Fruit fly (Drosophila melanogaster) whole organism, prepupa: Measurements from ENCODE around the gene Prx5.

ENCODE experiments used
- CG10631 ChIP-seq: fragments of 200-800 bp; sonication (Bioruptor generic); optimal IDR thresholded peaks from 2 replicates; lab custom pipeline; 2016; ENCODE audit warnings: missing biosample characterization, missing genetic modification characterization
- CG10669 ChIP-seq: fragments of 200-800 bp; sonication (Bioruptor generic); optimal IDR thresholded peaks from 3 replicates; lab custom pipeline; 2018; ENCODE audit warnings: missing biosample characterization, mild to moderate bottlenecking, missing genetic modification characterization, moderate library complexity
- CG11294 ChIP-seq: fragments of 200-800 bp; sonication (Bioruptor generic); IDR thresholded peaks from 2 replicates; pipeline ENCODE4 v1.3.6; 2022; ENCODE audit warnings: missing biosample characterization, missing genetic modification characterization
- CG11762 ChIP-seq: fragments of 200-800 bp; sonication (Bioruptor generic); optimal IDR thresholded peaks from 3 replicates; lab custom pipeline; 2016; ENCODE audit warnings: missing biosample characterization, missing genetic modification characterization; ENCODE audit not compliant: insufficient read depth
- CG1621 ChIP-seq: fragments of 200-800 bp; sonication (Bioruptor generic); optimal IDR thresholded peaks from 3 replicates; lab custom pipeline; 2018; ENCODE audit warnings: missing biosample characterization, mild to moderate bottlenecking, missing genetic modification characterization
- CG3032 ChIP-seq: fragments of 200-800 bp; optimal IDR thresholded peaks from 2 replicates; lab custom pipeline; 2019; ENCODE audit warnings: missing biosample characterization, mild to moderate bottlenecking, missing genetic modification characterization, moderate library complexity
- CG31627 ChIP-seq: fragments of 200-800 bp; sonication (Bioruptor generic); optimal IDR thresholded peaks from 3 replicates; lab custom pipeline; 2016; ENCODE audit warnings: missing biosample characterization, missing genetic modification characterization
- CG34406 ChIP-seq: fragments of 200-800 bp; sonication (Bioruptor generic); optimal IDR thresholded peaks from 3 replicates; lab custom pipeline; 2016; ENCODE audit warnings: missing biosample characterization, missing genetic modification characterization
- CG4318 ChIP-seq: fragments of 200-800 bp; sonication (Bioruptor generic); optimal IDR thresholded peaks from 3 replicates; lab custom pipeline; 2017; ENCODE audit warnings: missing biosample characterization, mild to moderate bottlenecking, missing genetic modification characterization
- CG6276 ChIP-seq: fragments of 200-800 bp; sonication (Bioruptor generic); optimal IDR thresholded peaks from 2 replicates; lab custom pipeline; 2017; ENCODE audit warnings: missing biosample characterization, mild to moderate bottlenecking, missing genetic modification characterization
- CG6792 ChIP-seq: fragments of 200-800 bp; sonication (Bioruptor generic); optimal IDR thresholded peaks from 3 replicates; lab custom pipeline; 2016; ENCODE audit warnings: missing biosample characterization, missing genetic modification characterization
- CG6854 ChIP-seq: fragments of 200-800 bp; sonication (Bioruptor generic); optimal IDR thresholded peaks from 2 replicates; lab custom pipeline; 2017; ENCODE audit warnings: missing biosample characterization, mild to moderate bottlenecking, missing genetic modification characterization
- CG7368 ChIP-seq: fragments of 200-800 bp; sonication (Bioruptor generic); optimal IDR thresholded peaks from 3 replicates; lab custom pipeline; 2016; ENCODE audit warnings: missing biosample characterization, missing genetic modification characterization
- CG8119 ChIP-seq: fragments of 200-800 bp; sonication (Bioruptor generic); IDR thresholded peaks from 3 replicates; pipeline ENCODE4 v1.3.6; 2022; ENCODE audit warnings: missing biosample characterization, missing genetic modification characterization
- CG8319 ChIP-seq: fragments of 200-800 bp; sonication (Bioruptor generic); optimal IDR thresholded peaks from 3 replicates; lab custom pipeline; 2016; ENCODE audit warnings: missing biosample characterization, missing genetic modification characterization
- CG8632 ChIP-seq: fragments of 200-800 bp; sonication (Bioruptor generic); optimal IDR thresholded peaks from 3 replicates; lab custom pipeline; 2016; ENCODE audit warnings: missing biosample characterization, missing genetic modification characterization
- CG9139 ChIP-seq: fragments of 200-800 bp; sonication (Bioruptor generic); optimal IDR thresholded peaks from 3 replicates; lab custom pipeline; 2017; ENCODE audit warnings: missing biosample characterization, mild to moderate bottlenecking, missing genetic modification characterization
- Eip75B ChIP-seq: fragments of 200-800 bp; sonication (Bioruptor generic); optimal IDR thresholded peaks from 3 replicates; lab custom pipeline; 2016; ENCODE audit warnings: missing biosample characterization, missing genetic modification characterization
- Eip93F ChIP-seq: fragments of 200-800 bp; sonication (Bioruptor generic); optimal IDR thresholded peaks from 2 replicates; lab custom pipeline; 2016; ENCODE audit warnings: missing biosample characterization, mild to moderate bottlenecking, missing genetic modification characterization
- Ets96B ChIP-seq: fragments of 200-800 bp; optimal IDR thresholded peaks from 2 replicates; lab custom pipeline; 2019; ENCODE audit warnings: missing biosample characterization, mild to moderate bottlenecking, missing genetic modification characterization, moderate library complexity
- Lpt ChIP-seq: fragments of 200-800 bp; sonication (Bioruptor generic); optimal IDR thresholded peaks from 3 replicates; lab custom pipeline; 2016; ENCODE audit warnings: missing biosample characterization, missing genetic modification characterization
- Smox ChIP-seq: fragments of 200-800 bp; sonication (Bioruptor generic); optimal IDR thresholded peaks from 3 replicates; lab custom pipeline; 2016; ENCODE audit warnings: missing biosample characterization, missing genetic modification characterization
- Sox14 ChIP-seq: fragments of 200-800 bp; sonication (Bioruptor generic); optimal IDR thresholded peaks from 3 replicates; lab custom pipeline; 2016; ENCODE audit warnings: missing biosample characterization, missing genetic modification characterization
- Sox15 ChIP-seq: fragments of 200-800 bp; sonication (Bioruptor generic); optimal IDR thresholded peaks from 3 replicates; lab custom pipeline; 2016; ENCODE audit warnings: missing biosample characterization, missing genetic modification characterization
- acj6 ChIP-seq: fragments of 200-800 bp; sonication (Bioruptor generic); optimal IDR thresholded peaks from 3 replicates; lab custom pipeline; 2016; ENCODE audit warnings: missing biosample characterization, missing genetic modification characterization
- cyc ChIP-seq: fragments of 200-800 bp; sonication (Bioruptor generic); optimal IDR thresholded peaks from 3 replicates; lab custom pipeline; 2016; ENCODE audit warnings: missing biosample characterization, missing genetic modification characterization
- dac ChIP-seq: fragments of 200-800 bp; sonication (Bioruptor generic); optimal IDR thresholded peaks from 2 replicates; lab custom pipeline; 2017; ENCODE audit warnings: missing biosample characterization, mild to moderate bottlenecking, missing genetic modification characterization
- dsx ChIP-seq: fragments of 200-800 bp; optimal IDR thresholded peaks from 3 replicates; lab custom pipeline; 2019; ENCODE audit warnings: missing biosample characterization, mild to moderate bottlenecking, missing genetic modification characterization, moderate library complexity; ENCODE audit not compliant: poor library complexity, severe bottlenecking
- eg ChIP-seq: fragments of 200-800 bp; sonication (Bioruptor generic); IDR thresholded peaks from 3 replicates; pipeline ENCODE4 v1.3.6; 2022; ENCODE audit warnings: missing biosample characterization, missing genetic modification characterization
- esn ChIP-seq: fragments of 200-800 bp; sonication (Bioruptor generic); optimal IDR thresholded peaks from 2 replicates; lab custom pipeline; 2016; ENCODE audit warnings: missing biosample characterization, mild to moderate bottlenecking, missing genetic modification characterization, moderate library complexity
- fd59A ChIP-seq: fragments of 200-800 bp; sonication (Bioruptor generic); optimal IDR thresholded peaks from 2 replicates; lab custom pipeline; 2017; ENCODE audit warnings: missing biosample characterization, mild to moderate bottlenecking, missing genetic modification characterization, missing genetic modification reagents
- fd85E ChIP-seq: fragments of 200-800 bp; sonication (Bioruptor generic); optimal IDR thresholded peaks from 3 replicates; lab custom pipeline; 2016; ENCODE audit warnings: missing biosample characterization, missing genetic modification characterization
- fkh ChIP-seq: fragments of 200-800 bp; sonication (Bioruptor generic); optimal IDR thresholded peaks from 3 replicates; lab custom pipeline; 2017; ENCODE audit warnings: missing biosample characterization, mild to moderate bottlenecking, missing genetic modification characterization, moderate library complexity
- lz ChIP-seq: fragments of 200-800 bp; sonication (Bioruptor generic); optimal IDR thresholded peaks from 3 replicates; lab custom pipeline; 2016; ENCODE audit warnings: missing biosample characterization, missing genetic modification characterization
- salr ChIP-seq, 2 experiments: fragments of 200-800 bp; sonication (Bioruptor generic); optimal IDR thresholded peaks; 3 replicates each; lab custom pipeline; 2016 to 2018; ENCODE audit warnings: missing biosample characterization in 2 of 2, missing genetic modification characterization in 2 of 2, mild to moderate bottlenecking in 1 of 2
- spab ChIP-seq: fragments of 200-800 bp; sonication (Bioruptor generic); optimal IDR thresholded peaks from 2 replicates; lab custom pipeline; 2017; ENCODE audit warnings: missing biosample characterization, mild to moderate bottlenecking, missing genetic modification characterization, missing genetic modification reagents
- ss ChIP-seq, 2 experiments: fragments of 200-800 bp; sonication (Bioruptor generic); optimal IDR thresholded peaks; 2 replicates in 1 of 2; 3 replicates in 1 of 2; lab custom pipeline; 2017 to 2018; ENCODE audit warnings: mild to moderate bottlenecking in 2 of 2, missing biosample characterization in 2 of 2, missing genetic modification characterization in 2 of 2, moderate library complexity in 1 of 2
- svp ChIP-seq: fragments of 200-800 bp; sonication (Bioruptor generic); peaks from one replicate; lab custom pipeline; 2016; ENCODE audit warnings: missing biosample characterization, missing genetic modification characterization
- topi ChIP-seq: fragments of 200-800 bp; sonication (Bioruptor generic); optimal IDR thresholded peaks from 3 replicates; lab custom pipeline; 2016; ENCODE audit warnings: missing biosample characterization, missing genetic modification characterization

Prx5 gene

dm6 chr3R:18164052-18164722, 2.9 kb downstream of the Prx5 start, which contains the start of the genes CG7218 and Cbp20 (continued):
- peak; percentile 16 for TF ChIP-seq Eip93F (GFP tag; lab: Kevin White, UChicago)
- peak; percentile 7 for TF ChIP-seq CG11762 (GFP tag; lab: Kevin White, UChicago)
- TF ChIP-seq fkh (GFP tag; lab: Kevin White, UChicago): peak; percentile 97
- no peak for TF ChIP-seq dac (GFP tag; lab: Kevin White, UChicago)
- no peak for TF ChIP-seq fd85E (GFP tag; lab: Kevin White, UChicago)
- TF ChIP-seq CG8119: 0 out of 3 replicates have a peak, but pooled peaks have one; percentile 39
- peak; percentile 66 for TF ChIP-seq cyc (GFP tag; lab: Kevin White, UChicago)
- TF ChIP-seq CG31627 (GFP tag; lab: Kevin White, UChicago): peak; percentile 79
- no peak for TF ChIP-seq CG6854 (GFP tag; lab: Kevin White, UChicago)
- TF ChIP-seq Sox14 (GFP tag; lab: Kevin White, UChicago): peak; percentile 64
- peak; percentile 70 for TF ChIP-seq topi (GFP tag; lab: Kevin White, UChicago)
- TF ChIP-seq CG3032 (tag; lab: Kevin White, UChicago): peak; percentile 63
- peak; percentile 46 for TF ChIP-seq CG10669 (GFP tag; lab: Kevin White, UChicago)
- peak; percentile 46 for TF ChIP-seq CG8319 (GFP tag; lab: Kevin White, UChicago)
- peak; percentile 51 for TF ChIP-seq Lpt (GFP tag; lab: Kevin White, UChicago)
- TF ChIP-seq CG8632 (GFP tag; lab: Kevin White, UChicago): no peak
- peak; percentile 61 for TF ChIP-seq CG10631 (GFP tag; lab: Kevin White, UChicago)
- TF ChIP-seq acj6 (GFP tag; lab: Kevin White, UChicago): peak; percentile 64
- TF ChIP-seq Smox (GFP tag; lab: Kevin White, UChicago): peak; percentile 64
- no peak for TF ChIP-seq spab (GFP tag; lab: Kevin White, UChicago)
- TF ChIP-seq ss (GFP tag; optimal IDR thresholded peaks at IDR 0.05; lab: Kevin White, UChicago): no peak
- peak; percentile 49 for TF ChIP-seq Eip75B (GFP tag; lab: Kevin White, UChicago)

- TF ChIP-seq esn (GFP tag; lab: Kevin White, UChicago) (no peak), Ets96B (tag; lab: Kevin White, UChicago) (no peak), fkh (GFP tag; lab: Kevin White, UChicago) (no peak), dsx (GFP tag; lab: Kevin White, UChicago) (no peak), lz (GFP tag; lab: Kevin White, UChicago) (no peak), CG34406 (GFP tag; lab: Kevin White, UChicago) (no peak), Lpt (GFP tag; lab: Kevin White, UChicago) (no peak), ss (GFP tag; optimal IDR thresholded peaks at IDR 0.05; lab: Kevin White, UChicago) (no peak), CG8632 (GFP tag; lab: Kevin White, UChicago) (no peak), CG6276 (GFP tag; lab: Kevin White, UChicago) (no peak), CG11294 (GFP tag; lab: Robert Waterston, UW) (no peak)
These were observed 6.8 kb downstream of the Prx5 start for dm6 chr3R:18160165-18160814.

DNA sequence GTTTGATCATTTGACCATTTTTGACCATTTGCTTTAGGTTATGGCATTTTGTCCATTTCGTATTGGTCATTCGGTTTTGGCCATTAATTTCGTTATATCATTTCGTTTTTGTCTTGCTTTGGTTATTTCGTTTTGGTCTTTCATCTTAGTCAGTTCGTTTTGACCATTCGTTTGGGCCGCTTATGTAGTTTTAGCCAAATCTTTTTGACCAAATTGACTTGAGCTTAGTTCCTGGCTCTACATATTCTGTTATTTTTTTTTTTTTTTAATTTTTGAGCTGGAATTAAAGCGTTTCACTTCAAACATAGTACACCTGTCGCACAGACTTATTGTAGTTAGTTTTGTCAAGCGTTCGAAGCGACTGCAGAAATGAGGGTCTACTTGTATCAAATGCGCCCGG, 8.7 kb downstream of the Prx5 start, which contains the start of gene CG14315:
TSS of gene CG14315 (plus strand) at position 301 of the 400 bp plus-strand sequence.
- TF ChIP-seq Sox14 (GFP tag; lab: Kevin White, UChicago) (no peak), ss (GFP tag; optimal IDR thresholded peaks at IDR 0.05; lab: Kevin White, UChicago) (no peak), eg (GFP tag; lab: Robert Waterston, UW) (no peak), CG8119 (no peak), CG34406 (GFP tag; lab: Kevin White, UChicago) (no peak), CG9139 (GFP tag; lab: Kevin White, UChicago) (no peak), Eip93F (GFP tag; lab: Kevin White, UChicago) (no peak)

dm6 chr3R:18157459-18157858, 9.6 kb downstream of the Prx5 start:
- no peak for TF ChIP-seq fd85E (GFP tag; lab: Kevin White, UChicago)
- TF ChIP-seq CG7368 (GFP tag; lab: Kevin White, UChicago): no peak
- peak in 1 of 2 experiments; percentile 36 for TF ChIP-seq salr (GFP tag; optimal IDR thresholded peaks at IDR 0.05; lab: Kevin White, UChicago)
- TF ChIP-seq lz (GFP tag; lab: Kevin White, UChicago): peak; percentile 60
- TF ChIP-seq CG6792 (GFP tag; lab: Kevin White, UChicago): peak; percentile 44
- TF ChIP-seq CG1621 (tag; lab: Kevin White, UChicago): no peak
- no peak for TF ChIP-seq Eip93F (GFP tag; lab: Kevin White, UChicago)
- peak; percentile 63 for TF ChIP-seq CG8632 (GFP tag; lab: Kevin White, UChicago)
- peak; percentile 81 for TF ChIP-seq svp (GFP tag; lab: Kevin White, UChicago)
- peak; percentile 36 for TF ChIP-seq fd59A (GFP tag; lab: Kevin White, UChicago)
- peak; percentile 44 for TF ChIP-seq acj6 (GFP tag; lab: Kevin White, UChicago)
- TF ChIP-seq cyc (GFP tag; lab: Kevin White, UChicago): peak; percentile 45
- no peak for TF ChIP-seq CG6276 (GFP tag; lab: Kevin White, UChicago)
- peak; percentile 46 for TF ChIP-seq Sox15 (GFP tag; lab: Kevin White, UChicago)
- no peak for TF ChIP-seq CG6854 (GFP tag; lab: Kevin White, UChicago)
- TF ChIP-seq fkh (GFP tag; lab: Kevin White, UChicago): no peak
- TF ChIP-seq CG10669 (GFP tag; lab: Kevin White, UChicago): no peak
- TF ChIP-seq ss (GFP tag; optimal IDR thresholded peaks at IDR 0.05; lab: Kevin White, UChicago): peak; percentile 6 to 34
- no peak for TF ChIP-seq CG4318 (GFP tag; lab: Kevin White, UChicago)
- TF ChIP-seq Sox14 (GFP tag; lab: Kevin White, UChicago): peak; percentile 54
